Worm (Caenorhabditis elegans) whole organism, midembryonic: ENCODE measurements around the gene kle-2.

Source experiments
- T22C8.4 ChIP-seq: fragments of 200-800 bp; sonication (Bioruptor generic); IDR thresholded peaks from 2 replicates; pipeline ENCODE4 v1.3.6; 2022; ENCODE audit warnings: missing genetic modification characterization, missing compliant biosample characterization
- cog-1 ChIP-seq: sonication (generic microtip); optimal IDR thresholded peaks from 2 replicates; lab custom pipeline; 2016; ENCODE audit warnings: missing genetic modification characterization, missing compliant biosample characterization
- flt-1 ChIP-seq: fragments of 200-800 bp; sonication (Bioruptor generic); IDR thresholded peaks from 2 replicates; pipeline ENCODE4 v1.3.6; 2022; ENCODE audit warnings: missing genetic modification characterization, missing compliant biosample characterization
- klf-2 ChIP-seq: fragments of 200-800 bp; sonication (Bioruptor generic); conservative IDR thresholded peaks from 2 replicates; pipeline ENCODE4 v1.3.6; 2022; ENCODE audit warnings: missing genetic modification reagents, missing genetic modification characterization, missing compliant biosample characterization
- med-1 ChIP-seq: sonication (generic microtip); optimal IDR thresholded peaks from 2 replicates; lab custom pipeline; 2017; ENCODE audit warnings: missing genetic modification characterization, mild to moderate bottlenecking, missing compliant biosample characterization, antibody characterized with exemption, missing genetic modification reagents; ENCODE audit not compliant: insufficient read depth
- ref-1 ChIP-seq: fragments of 200-800 bp; sonication (Bioruptor generic); conservative IDR thresholded peaks from 2 replicates; pipeline ENCODE4 v1.3.6; 2022; ENCODE audit warnings: missing genetic modification reagents, missing genetic modification characterization, missing compliant biosample characterization
- tab-1 ChIP-seq: fragments of 200-800 bp; sonication (Bioruptor generic); IDR thresholded peaks from 2 replicates; pipeline ENCODE4 v1.3.6; 2022; ENCODE audit warnings: missing genetic modification characterization, missing compliant biosample characterization
- ztf-23 ChIP-seq: fragments of 200-800 bp; sonication (Bioruptor generic); IDR thresholded peaks from 2 replicates; pipeline ENCODE4 v1.3.6; 2022; ENCODE audit warnings: missing genetic modification reagents, missing genetic modification characterization, missing compliant biosample characterization
- ztf-29 ChIP-seq: fragments of 200-800 bp; sonication (Bioruptor generic); IDR thresholded peaks from 2 replicates; pipeline ENCODE4 v1.3.6; 2022; ENCODE audit warnings: missing genetic modification reagents, missing genetic modification characterization, missing compliant biosample characterization

ce11 chrIII:7978723-7979122 is 37.2 kb downstream of the kle-2 start:
- TF ChIP-seq ztf-29 (GFP tag; lab: Robert Waterston, UW) (no peak), ref-1 (GFP tag; lab: Robert Waterston, UW) (no peak), cog-1 (tag; lab: Kevin White, UChicago) (no peak), med-1 (no peak), tab-1 (GFP tag; lab: Robert Waterston, UW) (no peak), T22C8.4 (GFP tag; lab: Robert Waterston, UW) (no peak), flt-1 (GFP tag; lab: Robert Waterston, UW) (no peak), klf-2 (GFP tag; lab: Robert Waterston, UW) (no peak), ztf-23 (GFP tag; lab: Robert Waterston, UW) (no peak)
